Fruit fly (Drosophila melanogaster): ENCODE results near the gene CG6428.
A peak's percentile ranks its signal among the peaks of the same experiment; 100 is the strongest.

The CG6428 gene

dm6 chrX:4010179-4010578 is 41.7 kb upstream of the CG6428 start (continued):
- TF ChIP-seq nerfin-2 (GFP tag; IDR thresholded peaks at IDR 0.05; ENCODE audit: partially characterized antibody): no peak
- peak; percentile 48 for TF ChIP-seq unpg (GFP tag; optimal IDR thresholded peaks at IDR 0.05)
- no peak for TF ChIP-seq disco-r (GFP tag; optimal IDR thresholded peaks at IDR 0.05)
- TF ChIP-seq C15 (GFP tag; IDR thresholded peaks at IDR 0.05): no peak
- TF ChIP-seq abd-A (tag; optimal IDR thresholded peaks at IDR 0.05): peak; percentile 0
- TF ChIP-seq CG17912 (GFP tag; optimal IDR thresholded peaks at IDR 0.05): no peak
- no peak for TF ChIP-seq run (tag; optimal IDR thresholded peaks at IDR 0.05)
- no peak for TF ChIP-seq NC2α (GFP tag; optimal IDR thresholded peaks at IDR 0.05)
- peak; percentile 40 to 50 for TF ChIP-seq Pdp1 (GFP tag; optimal IDR thresholded peaks at IDR 0.05)
- TF ChIP-seq fd96Cb (tag; optimal IDR thresholded peaks at IDR 0.05): peak; percentile 45
- TF ChIP-seq lmd (GFP tag; IDR thresholded peaks at IDR 0.05): peak; percentile 50; the same call in 1 of the 2 replicates
- no peak for TF ChIP-seq CG6654 (GFP tag; optimal IDR thresholded peaks at IDR 0.05)
- TF ChIP-seq Fer2 (tag; optimal IDR thresholded peaks at IDR 0.05): no peak
- no peak for TF ChIP-seq Opbp (GFP tag; IDR thresholded peaks at IDR 0.05; ENCODE audit: partially characterized antibody)
- TF ChIP-seq Kr (GFP tag; optimal IDR thresholded peaks at IDR 0.05): no peak
- TF ChIP-seq Hmx (GFP tag; optimal IDR thresholded peaks at IDR 0.05): no peak
- no peak for TF ChIP-seq scrt (GFP tag; optimal IDR thresholded peaks at IDR 0.05)
- peak; percentile 63 for TF ChIP-seq CG7839 (tag; optimal IDR thresholded peaks at IDR 0.05)
- peak; percentile 42 for TF ChIP-seq Sox102F (GFP tag; optimal IDR thresholded peaks at IDR 0.05)
- peak; percentile 52; the same call in 1 of the 3 replicates for TF ChIP-seq CG11093 (GFP tag; IDR thresholded peaks at IDR 0.05)
- no peak for TF ChIP-seq ab (GFP tag; optimal IDR thresholded peaks at IDR 0.05)
- TF ChIP-seq CG11696 (GFP tag; IDR thresholded peaks at IDR 0.05): 0 out of 2 replicates have a peak, but pooled peaks have one; percentile 29
- TF ChIP-seq sug (tag; optimal IDR thresholded peaks at IDR 0.05): no peak
- 0 out of 3 replicates have a peak, but pooled peaks have one; percentile 55 for TF ChIP-seq gce (GFP tag; IDR thresholded peaks at IDR 0.05)
- no peak; the same call in 1 of the 2 replicates for TF ChIP-seq CG31441 (GFP tag; IDR thresholded peaks at IDR 0.05)
- TF ChIP-seq Dp (GFP tag; optimal IDR thresholded peaks at IDR 0.05): no peak
- peak; percentile 14 for TF ChIP-seq HmgD (GFP tag; optimal IDR thresholded peaks at IDR 0.05)
- no peak for TF ChIP-seq CG7556 (GFP tag; optimal IDR thresholded peaks at IDR 0.05)
- TF ChIP-seq grn (GFP tag; optimal IDR thresholded peaks at IDR 0.05): no peak
- no peak for TF ChIP-seq NC2β (GFP tag; optimal IDR thresholded peaks at IDR 0.05)
- no peak for TF ChIP-seq pzg (GFP tag; optimal IDR thresholded peaks at IDR 0.05)
- peak in 1 of 3 experiments; percentile 21 for TF ChIP-seq lola (GFP tag; optimal IDR thresholded peaks at IDR 0.05)
- TF ChIP-seq knrl (GFP tag; IDR thresholded peaks at IDR 0.05; ENCODE audit: partially characterized antibody): no peak
- no peak for TF ChIP-seq peb (GFP tag; IDR thresholded peaks at IDR 0.05)
- TF ChIP-seq CG13296 (GFP tag; optimal IDR thresholded peaks at IDR 0.05): peak; percentile 37
- TF ChIP-seq ap (GFP tag; IDR thresholded peaks at IDR 0.05): no peak
- no peak for TF ChIP-seq pho (GFP tag; optimal IDR thresholded peaks at IDR 0.05)
- no peak for TF ChIP-seq dm (GFP tag; optimal IDR thresholded peaks at IDR 0.05)
- peak; percentile 13 for TF ChIP-seq slou (GFP tag; optimal IDR thresholded peaks at IDR 0.05)
- peak; percentile 31 for TF ChIP-seq dmrt11E (tag; optimal IDR thresholded peaks at IDR 0.05)
- TF ChIP-seq en (GFP tag; optimal IDR thresholded peaks at IDR 0.05): no peak
- TF ChIP-seq H15 (GFP tag; IDR thresholded peaks at IDR 0.05): peak; percentile 58; the same call in 1 of the 3 replicates
- TF ChIP-seq wek (GFP tag; optimal IDR thresholded peaks at IDR 0.05): no peak
- no peak for TF ChIP-seq CG3847 (GFP tag; IDR thresholded peaks at IDR 0.05)
- TF ChIP-seq pb (GFP tag; optimal IDR thresholded peaks at IDR 0.05): no peak
- no peak for TF ChIP-seq CG2202 (tag; optimal IDR thresholded peaks at IDR 0.05)
- no peak for TF ChIP-seq zen (tag; optimal IDR thresholded peaks at IDR 0.05)
- no peak for TF ChIP-seq trh (GFP tag; optimal IDR thresholded peaks at IDR 0.05)
- no peak for TF ChIP-seq chinmo (GFP tag; IDR thresholded peaks at IDR 0.05; ENCODE audit: partially characterized antibody)
- TF ChIP-seq CG11398 (GFP tag; optimal IDR thresholded peaks at IDR 0.05): no peak
- no peak for TF ChIP-seq Ssrp (tag; optimal IDR thresholded peaks at IDR 0.05)
